Worm (Caenorhabditis elegans): ENCODE data around the gene Y37E11AM.3.

DNA sequence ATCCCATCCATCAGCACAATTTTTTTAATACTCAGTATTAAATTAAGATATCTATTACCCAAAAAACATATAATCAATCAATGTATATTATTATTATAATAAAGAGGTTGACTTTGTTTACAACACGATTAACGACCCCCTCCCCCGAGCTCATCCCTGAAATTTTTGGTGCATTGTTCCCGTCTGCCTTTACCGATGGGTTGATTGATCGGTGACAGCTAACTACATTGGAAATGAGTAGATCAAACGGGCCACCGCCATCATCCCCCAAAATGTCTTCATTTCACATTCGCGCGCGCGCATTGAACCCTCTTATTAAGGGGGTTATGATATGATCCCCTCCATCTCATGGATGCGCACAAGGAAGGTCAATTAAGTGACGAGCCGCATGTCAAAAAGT lies 40.9 kb upstream of the Y37E11AM.3 start:
- TF ChIP-seq unc-39 (tag; optimal IDR thresholded peaks at IDR 0.05) (no peak), R02D3.7 (tag; optimal IDR thresholded peaks at IDR 0.05) (no peak), dmd-8 (GFP tag; IDR thresholded peaks at IDR 0.05) (no peak), snpc-4 (tag; optimal IDR thresholded peaks at IDR 0.05) (no peak), madf-9 (GFP tag; conservative IDR thresholded peaks at IDR 0.05) (no peak), jun-1 (tag; optimal IDR thresholded peaks at IDR 0.05) (no peak), madf-5 (GFP tag; IDR thresholded peaks at IDR 0.05) (no peak), nhr-42 (GFP tag; IDR thresholded peaks at IDR 0.05) (no peak), unc-130 (GFP tag; optimal IDR thresholded peaks at IDR 0.05) (no peak), ztf-11 (tag; optimal IDR thresholded peaks at IDR 0.05) (no peak), lsy-2 (tag; optimal IDR thresholded peaks at IDR 0.05) (no peak), pqm-1 (tag; optimal IDR thresholded peaks at IDR 0.05) (no peak), ZK546.5 (tag; optimal IDR thresholded peaks at IDR 0.05) (no peak), attf-4 (tag; optimal IDR thresholded peaks at IDR 0.05) (no peak)

Data from whole organism, L4 larva.